Worm (Caenorhabditis elegans) whole organism, L4 larva: ENCODE measurements around the gene unc-23.

ENCODE experiments used
- F37D6.2 ChIP-seq: sonication (generic microtip); optimal IDR thresholded peaks from 2 replicates; lab custom pipeline; 2016; ENCODE audit warnings: mild to moderate bottlenecking, missing genetic modification characterization, missing compliant biosample characterization
- F49E8.2 ChIP-seq: sonication (generic microtip); optimal IDR thresholded peaks from 2 replicates; lab custom pipeline; 2016; ENCODE audit warnings: missing compliant biosample characterization, mild to moderate bottlenecking, missing genetic modification characterization, borderline replicate concordance
- aha-1 ChIP-seq: fragments of 150-350 bp; peaks from one replicate; lab custom pipeline; 2014; ENCODE audit warnings: missing biosample characterization, missing genetic modification characterization
- ama-1 ChIP-seq: fragments of 150-350 bp; optimal IDR thresholded peaks from 2 replicates; lab custom pipeline; 2014; ENCODE audit warnings: inconsistent platforms, mixed read lengths
- ctbp-1 ChIP-seq: fragments of 200-800 bp; sonication (Bioruptor generic); IDR thresholded peaks from 2 replicates; pipeline ENCODE4 v1.3.6; 2022; ENCODE audit warnings: missing genetic modification reagents, missing genetic modification characterization, missing compliant biosample characterization
- daf-16 ChIP-seq, 3 experiments: sonication (generic microtip); optimal IDR thresholded peaks; 2 replicates each; lab custom pipeline; 2016 to 2017; ENCODE audit warnings: missing genetic modification characterization in 3 of 3, missing genetic modification reagents in 3 of 3, mild to moderate bottlenecking in 2 of 3, missing compliant biosample characterization in 2 of 3, missing biosample characterization in 1 of 3, moderate library complexity in 1 of 3
- daf-19 ChIP-seq: fragments of 200-800 bp; sonication (Bioruptor generic); conservative IDR thresholded peaks from 2 replicates; pipeline ENCODE4 v1.3.6; 2022; ENCODE audit warnings: missing genetic modification characterization, missing compliant biosample characterization
- daf-8 ChIP-seq: fragments of 200-800 bp; sonication (Bioruptor generic); IDR thresholded peaks from 2 replicates; pipeline ENCODE4 v1.3.6; 2022; ENCODE audit warnings: missing genetic modification characterization, missing compliant biosample characterization
- dmd-6 ChIP-seq: fragments of 200-800 bp; sonication (Bioruptor generic); IDR thresholded peaks from 2 replicates; pipeline ENCODE4 v1.3.6; 2022; ENCODE audit warnings: missing genetic modification reagents, missing genetic modification characterization, missing compliant biosample characterization
- dmd-8 ChIP-seq: fragments of 200-800 bp; sonication (Bioruptor generic); IDR thresholded peaks from 2 replicates; pipeline ENCODE4 v1.3.6; 2022; ENCODE audit warnings: missing genetic modification characterization, missing compliant biosample characterization
- dve-1 ChIP-seq: sonication (generic microtip); optimal IDR thresholded peaks from 2 replicates; lab custom pipeline; 2017; ENCODE audit warnings: antibody characterized with exemption, mild to moderate bottlenecking, missing genetic modification characterization, missing compliant biosample characterization; ENCODE audit not compliant: insufficient read depth
- gei-8 ChIP-seq: fragments of 200-800 bp; sonication (Bioruptor generic); optimal IDR thresholded peaks from 2 replicates; lab custom pipeline; 2018; ENCODE audit warnings: mild to moderate bottlenecking, missing genetic modification characterization, missing compliant biosample characterization
- hlh-11 ChIP-seq: fragments of 200-800 bp; sonication (Bioruptor generic); optimal IDR thresholded peaks from 2 replicates; lab custom pipeline; 2018; ENCODE audit warnings: mild to moderate bottlenecking, missing genetic modification characterization, missing compliant biosample characterization
- hlh-30 ChIP-seq: sonication (generic microtip); optimal IDR thresholded peaks from 2 replicates; lab custom pipeline; 2017; ENCODE audit warnings: antibody characterized with exemption, mild to moderate bottlenecking, missing genetic modification characterization, missing compliant biosample characterization; ENCODE audit not compliant: insufficient read depth
- lin-1 ChIP-seq: fragments of 200-800 bp; sonication (Bioruptor generic); IDR thresholded peaks from 2 replicates; pipeline ENCODE4 v1.3.6; 2022; ENCODE audit warnings: missing genetic modification reagents, missing genetic modification characterization, missing compliant biosample characterization
- lin-15B ChIP-seq: fragments of 150-350 bp; sonication (generic microtip); optimal IDR thresholded peaks from 3 replicates; lab custom pipeline; 2014; ENCODE audit warnings: missing biosample characterization, missing genetic modification characterization
- lin-38 ChIP-seq: fragments of 200-800 bp; sonication (Bioruptor generic); IDR thresholded peaks from 2 replicates; pipeline ENCODE4 v1.3.6; 2022; ENCODE audit warnings: missing genetic modification reagents, missing genetic modification characterization, missing compliant biosample characterization
- madf-5 ChIP-seq, 2 experiments: fragments of 200-800 bp; sonication (Bioruptor generic); IDR thresholded peaks; 2 replicates each; pipeline ENCODE4 v1.3.6; 2022; ENCODE audit warnings: missing compliant biosample characterization in 2 of 2, missing genetic modification characterization in 2 of 2
- mep-1 ChIP-seq: fragments of 150-350 bp; sonication (generic microtip); optimal IDR thresholded peaks from 3 replicates; lab custom pipeline; 2014; ENCODE audit warnings: missing biosample characterization, missing genetic modification characterization
- mes-2 ChIP-seq: sonication (generic microtip); optimal IDR thresholded peaks from 2 replicates; lab custom pipeline; 2016; ENCODE audit warnings: missing genotype, mild to moderate bottlenecking, missing genetic modification characterization, missing compliant biosample characterization; ENCODE audit not compliant: poor library complexity, severe bottlenecking
- mxl-3 ChIP-seq: fragments of 200-800 bp; sonication (Bioruptor generic); optimal IDR thresholded peaks from 2 replicates; lab custom pipeline; 2018; ENCODE audit warnings: mild to moderate bottlenecking, missing genetic modification characterization, missing compliant biosample characterization
- nhr-102 ChIP-seq: sonication (generic microtip); optimal IDR thresholded peaks from 2 replicates; lab custom pipeline; 2016; ENCODE audit warnings: mild to moderate bottlenecking, missing genetic modification characterization, moderate library complexity, missing compliant biosample characterization
- nhr-11 ChIP-seq: fragments of 150-350 bp; optimal IDR thresholded peaks from 2 replicates; lab custom pipeline; 2014; ENCODE audit warnings: missing biosample characterization, missing genetic modification characterization
- nhr-111 ChIP-seq: fragments of 200-800 bp; sonication (Bioruptor generic); optimal IDR thresholded peaks from 2 replicates; lab custom pipeline; 2018; ENCODE audit warnings: mild to moderate bottlenecking, missing genetic modification characterization, missing compliant biosample characterization
- nhr-28 ChIP-seq: fragments of 150-350 bp; optimal IDR thresholded peaks from 2 replicates; lab custom pipeline; 2014; ENCODE audit warnings: missing biosample characterization, missing genetic modification characterization
- nhr-41 ChIP-seq: fragments of 200-800 bp; sonication (Bioruptor generic); IDR thresholded peaks from 2 replicates; pipeline ENCODE4 v1.3.6; 2022; ENCODE audit warnings: missing genetic modification reagents, missing genetic modification characterization, missing compliant biosample characterization
- nhr-6 ChIP-seq: fragments of 150-350 bp; optimal IDR thresholded peaks from 2 replicates; lab custom pipeline; 2014; ENCODE audit warnings: missing biosample characterization, missing genetic modification characterization
- php-3 ChIP-seq: fragments of 200-800 bp; sonication (Bioruptor generic); IDR thresholded peaks from 2 replicates; pipeline ENCODE4 v1.3.6; 2022; ENCODE audit warnings: missing genetic modification reagents, missing genetic modification characterization, missing compliant biosample characterization
- pqm-1 ChIP-seq: sonication (generic microtip); optimal IDR thresholded peaks from 2 replicates; lab custom pipeline; 2017; ENCODE audit warnings: missing biosample characterization, missing genetic modification characterization
- sdz-12 ChIP-seq: fragments of 200-800 bp; sonication (Bioruptor generic); optimal IDR thresholded peaks from 2 replicates; lab custom pipeline; 2018; ENCODE audit warnings: mild to moderate bottlenecking, missing genetic modification characterization, missing compliant biosample characterization
- set-16 ChIP-seq: fragments of 200-800 bp; sonication (Bioruptor generic); IDR thresholded peaks from 2 replicates; pipeline ENCODE4 v1.3.6; 2022; ENCODE audit warnings: missing genetic modification reagents, missing genetic modification characterization, missing compliant biosample characterization
- snpc-4 ChIP-seq: fragments of 150-350 bp; optimal IDR thresholded peaks from 2 replicates; lab custom pipeline; 2014; ENCODE audit warnings: missing biosample characterization, missing genetic modification characterization
- spr-1 ChIP-seq: sonication (generic microtip); optimal IDR thresholded peaks from 2 replicates; lab custom pipeline; 2016; ENCODE audit warnings: mild to moderate bottlenecking, missing genetic modification characterization, missing compliant biosample characterization
- spr-3 ChIP-seq: fragments of 200-800 bp; sonication (Bioruptor generic); optimal IDR thresholded peaks from 2 replicates; lab custom pipeline; 2018; ENCODE audit warnings: mild to moderate bottlenecking, missing genetic modification characterization, missing compliant biosample characterization
- unc-130 ChIP-seq: sonication (generic microtip); optimal IDR thresholded peaks from 2 replicates; lab custom pipeline; 2016; ENCODE audit warnings: missing genetic modification reagents, missing genetic modification characterization, missing compliant biosample characterization
- unc-62 ChIP-seq, 3 experiments: fragments of 150-350 bp in 1 of 3; sonication (generic microtip); optimal IDR thresholded peaks in 2 of 3; peaks in 1 of 3; 1 replicate in 1 of 3; 2 replicates in 2 of 3; lab custom pipeline; 2014 to 2017; ENCODE audit warnings: missing biosample characterization in 3 of 3, missing genetic modification characterization in 3 of 3, missing genetic modification reagents in 3 of 3, missing genotype in 1 of 3
- zfp-3 ChIP-seq: fragments of 200-800 bp; sonication (Bioruptor generic); conservative IDR thresholded peaks from 2 replicates; pipeline ENCODE4 v1.3.6; 2022; ENCODE audit warnings: missing genetic modification reagents, missing genetic modification characterization, missing compliant biosample characterization
- zip-11 ChIP-seq: fragments of 200-800 bp; sonication (Bioruptor generic); IDR thresholded peaks from 2 replicates; pipeline ENCODE4 v1.3.6; 2022; ENCODE audit warnings: missing genetic modification characterization, missing compliant biosample characterization
- zip-2 ChIP-seq: fragments of 150-350 bp; optimal IDR thresholded peaks from 2 replicates; lab custom pipeline; 2014; ENCODE audit warnings: missing biosample characterization, missing genetic modification characterization
- ztf-7 ChIP-seq: fragments of 150-350 bp; optimal IDR thresholded peaks from 2 replicates; lab custom pipeline; 2014; ENCODE audit warnings: missing biosample characterization, missing genetic modification characterization

Gene unc-23

ce11 chrV:8927715-8928114 is 8.4 kb upstream of the unc-23 start:
- TF ChIP-seq daf-19: no peak
- TF ChIP-seq daf-16 (GFP tag; optimal IDR thresholded peaks at IDR 0.05; lab: Kevin White, UChicago): no peak
- TF ChIP-seq daf-16 (tag; optimal IDR thresholded peaks at IDR 0.05; lab: Kevin White, UChicago): no peak
- TF ChIP-seq unc-62 (GFP tag; optimal IDR thresholded peaks at IDR 0.05 in 1 of 2; lab: Kevin White, UChicago): peak in 1 of 2 experiments; percentile 92
- no peak for TF ChIP-seq unc-62 (tag; optimal IDR thresholded peaks at IDR 0.05; lab: Kevin White, UChicago)
- TF ChIP-seq, all 104 proteins: peak for 1

- TF ChIP-seq nhr-102 (tag; lab: Kevin White, UChicago) (no peak), unc-62 (GFP tag; optimal IDR thresholded peaks at IDR 0.05 in 1 of 2; lab: Kevin White, UChicago) (peak in 1 of 2 experiments; percentile 98), unc-62 (tag; optimal IDR thresholded peaks at IDR 0.05; lab: Kevin White, UChicago) (no peak), F49E8.2 (tag; lab: Kevin White, UChicago) (no peak), ctbp-1 (GFP tag; lab: Robert Waterston, UW) (0 out of 2 replicates have a peak, but pooled peaks have one; percentile 19), madf-5 (GFP tag; IDR thresholded peaks at IDR 0.05; lab: Robert Waterston, UW) (no peak), mep-1 (no peak), dve-1 (tag; lab: Kevin White, UChicago) (no peak), snpc-4 (no peak), spr-3 (GFP tag; lab: Kevin White, UChicago) (no peak), daf-8 (GFP tag; lab: Robert Waterston, UW) (no peak), lin-15B (tag; lab: Kevin White, UChicago) (no peak), nhr-111 (GFP tag; lab: Kevin White, UChicago) (no peak), nhr-28 (no peak), dmd-8 (GFP tag; lab: Robert Waterston, UW) (no peak), sdz-12 (GFP tag; lab: Kevin White, UChicago) (no peak)
Measured at ce11 chrV:8928967-8929366, 7.2 kb upstream of the unc-23 start, which contains the start of gene H14N18.4. TSS of gene H14N18.4 (minus strand) at chrV:8928978.

- no peak for TF ChIP-seq nhr-6 (tag; lab: Kevin White, UChicago)
- no peak for TF ChIP-seq sdz-12 (GFP tag; lab: Kevin White, UChicago)
- no peak for TF ChIP-seq zip-11 (GFP tag; lab: Robert Waterston, UW)
- TF ChIP-seq ztf-7 (tag; lab: Kevin White, UChicago): no peak
- no peak for TF ChIP-seq nhr-11 (tag; lab: Kevin White, UChicago)
- no peak for TF ChIP-seq zfp-3
- TF ChIP-seq lin-1 (GFP tag; lab: Robert Waterston, UW): no peak
Measured at ce11 chrV:8932318-8932717, 3.8 kb upstream of the unc-23 start, which contains the start of gene H14N18.2. TSS of gene H14N18.2 (plus strand) at chrV:8932618.

- TF ChIP-seq zip-2 (tag; lab: Kevin White, UChicago) (no peak), hlh-30 (tag; lab: Kevin White, UChicago) (peak; percentile 47), nhr-41 (no peak), daf-16 (GFP tag; optimal IDR thresholded peaks at IDR 0.05; lab: Kevin White, UChicago) (no peak), daf-16 (tag; optimal IDR thresholded peaks at IDR 0.05; lab: Kevin White, UChicago) (peak; percentile 35)
Measured at ce11 chrV:8934264-8934663, 1.9 kb upstream of the unc-23 start.

- TF ChIP-seq php-3 (GFP tag; lab: Robert Waterston, UW): no peak
- TF ChIP-seq dmd-6 (GFP tag; lab: Robert Waterston, UW): peak; percentile 24; the same call in 1 of the 2 replicates
- no peak for TF ChIP-seq gei-8 (GFP tag; lab: Kevin White, UChicago)
- TF ChIP-seq unc-62 (GFP tag; optimal IDR thresholded peaks at IDR 0.05 in 1 of 2; lab: Kevin White, UChicago): peak in 1 of 2 experiments; percentile 75
- no peak for TF ChIP-seq unc-62 (tag; optimal IDR thresholded peaks at IDR 0.05; lab: Kevin White, UChicago)
- TF ChIP-seq F37D6.2 (tag; lab: Kevin White, UChicago): no peak
- TF ChIP-seq dmd-8 (GFP tag; lab: Robert Waterston, UW): no peak
- peak; percentile 26 for TF ChIP-seq mes-2
- peak; percentile 73 for TF ChIP-seq hlh-30 (tag; lab: Kevin White, UChicago)
- peak; percentile 73 for TF ChIP-seq nhr-28
- peak; percentile 56 for TF ChIP-seq ama-1
- peak; percentile 67 for TF ChIP-seq hlh-11 (tag; lab: Kevin White, UChicago)
- TF ChIP-seq mep-1: peak; percentile 56
- TF ChIP-seq lin-38 (GFP tag; lab: Robert Waterston, UW): 0 out of 2 replicates have a peak, but pooled peaks have one; percentile 4
- TF ChIP-seq mxl-3 (GFP tag; lab: Kevin White, UChicago): peak; percentile 23
- TF ChIP-seq spr-1 (tag; lab: Kevin White, UChicago): no peak
- TF ChIP-seq nhr-41: no peak
- TF ChIP-seq pqm-1 (tag; lab: Kevin White, UChicago): peak; percentile 57
- no peak for TF ChIP-seq dve-1 (tag; lab: Kevin White, UChicago)
- TF ChIP-seq set-16 (GFP tag; lab: Robert Waterston, UW): no peak
- no peak for TF ChIP-seq daf-19
- peak; percentile 55 for TF ChIP-seq aha-1 (tag; lab: Kevin White, UChicago)
- no peak for TF ChIP-seq unc-130 (GFP tag; lab: Kevin White, UChicago)
Measured at ce11 chrV:8935104-8935503, 1.1 kb upstream of the unc-23 start.
